Worm (Caenorhabditis elegans) whole organism, mixed stage, embryonic: Measurements from ENCODE around the gene str-143.

Source experiments
- cnd-1 ChIP-seq: fragments of 200-800 bp; sonication (Bioruptor generic); optimal IDR thresholded peaks from 2 replicates; lab custom pipeline; 2018; ENCODE audit warnings: mild to moderate bottlenecking, missing genetic modification characterization, missing compliant biosample characterization
- drap-1 ChIP-seq: fragments of 200-800 bp; sonication (Bioruptor generic); optimal IDR thresholded peaks from 3 replicates; lab custom pipeline; 2018; ENCODE audit warnings: mild to moderate bottlenecking, missing genetic modification characterization, missing compliant biosample characterization
- lin-13 ChIP-seq: fragments of 150-350 bp; optimal IDR thresholded peaks from 2 replicates; lab custom pipeline; 2014; ENCODE audit warnings: missing biosample characterization, missing genetic modification characterization
- nhr-237 ChIP-seq: fragments of 150-350 bp; optimal IDR thresholded peaks from 2 replicates; lab custom pipeline; 2014; ENCODE audit warnings: missing biosample characterization, missing genetic modification characterization
- nhr-28 ChIP-seq: fragments of 150-350 bp; optimal IDR thresholded peaks from 2 replicates; lab custom pipeline; 2014; ENCODE audit warnings: missing biosample characterization, missing genetic modification characterization

DNA sequence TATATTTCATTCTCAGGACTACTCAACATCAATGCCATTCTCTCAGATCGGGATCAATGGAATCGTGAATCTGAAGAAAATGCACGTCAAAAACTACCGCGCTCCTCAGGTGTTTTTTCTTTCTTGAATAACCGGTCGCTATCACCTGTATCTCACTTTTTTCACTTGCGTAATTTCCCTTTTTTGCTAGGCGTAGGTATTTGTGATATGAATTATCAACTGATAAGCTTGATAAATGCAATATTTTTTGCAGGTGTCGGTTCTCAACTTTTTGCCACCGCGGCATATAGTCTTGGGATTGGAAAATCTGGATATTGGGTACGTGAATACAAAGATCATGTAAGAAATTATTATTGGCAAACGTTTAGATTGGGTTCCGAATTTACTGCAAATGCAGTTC, 14.4 kb downstream of the str-143 start:
- TF ChIP-seq nhr-28 (tag; lab: Kevin White, UChicago) (no peak), lin-13 (no peak), cnd-1 (tag; lab: Kevin White, UChicago) (no peak), nhr-237 (tag; lab: Kevin White, UChicago) (no peak), drap-1 (no peak)
